Fruit fly (Drosophila melanogaster): ENCODE results near the gene CG12985.
"Not testable (repeated sequence)": the region's sequence is repeated elsewhere in the genome, so short reads cannot be mapped to it uniquely, and the experiment has no call there.

The CG12985 gene

DNA sequence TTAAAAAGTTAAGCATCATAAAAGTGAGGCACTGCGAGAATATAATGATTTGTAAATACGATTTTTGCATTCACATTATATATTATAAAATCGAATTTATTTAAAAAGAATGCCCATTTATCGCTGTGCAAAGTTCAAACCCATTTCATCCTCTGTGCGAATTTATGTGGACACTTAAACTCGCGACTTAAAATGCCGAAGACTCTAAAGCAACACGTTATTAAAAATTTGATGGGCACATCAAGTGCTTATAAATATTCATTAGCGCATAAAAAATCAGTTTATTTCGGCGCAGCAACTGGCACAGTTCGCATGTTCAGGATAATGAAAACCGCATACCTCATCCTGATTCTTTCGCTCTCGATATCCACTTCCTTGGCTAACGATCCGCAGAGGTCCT, 4.4 kb downstream of the CG12985 start, which contains the start of gene CG6788:
Gene CG6788 (plus strand): TSS at position 301 of the 400 bp plus-strand sequence.
- TF ChIP-seq CG6276 (GFP tag; optimal IDR thresholded peaks at IDR 0.05) (no peak), Gug (GFP tag; IDR thresholded peaks at IDR 0.05) (no peak), CG8319 (GFP tag; optimal IDR thresholded peaks at IDR 0.05) (no peak), dsx (GFP tag; optimal IDR thresholded peaks at IDR 0.05; ENCODE audit: poor library complexity, severe bottlenecking) (no peak), CG32006 (GFP tag; optimal IDR thresholded peaks at IDR 0.05) (no peak), CG11902 (GFP tag; optimal IDR thresholded peaks at IDR 0.05) (no peak), ss (GFP tag; optimal IDR thresholded peaks at IDR 0.05) (no peak), net (GFP tag; optimal IDR thresholded peaks at IDR 0.05) (no peak), CG11294 (GFP tag; IDR thresholded peaks at IDR 0.05) (no peak), svp (GFP tag) (no peak), Met (GFP tag; optimal IDR thresholded peaks at IDR 0.05) (no peak)

DNA sequence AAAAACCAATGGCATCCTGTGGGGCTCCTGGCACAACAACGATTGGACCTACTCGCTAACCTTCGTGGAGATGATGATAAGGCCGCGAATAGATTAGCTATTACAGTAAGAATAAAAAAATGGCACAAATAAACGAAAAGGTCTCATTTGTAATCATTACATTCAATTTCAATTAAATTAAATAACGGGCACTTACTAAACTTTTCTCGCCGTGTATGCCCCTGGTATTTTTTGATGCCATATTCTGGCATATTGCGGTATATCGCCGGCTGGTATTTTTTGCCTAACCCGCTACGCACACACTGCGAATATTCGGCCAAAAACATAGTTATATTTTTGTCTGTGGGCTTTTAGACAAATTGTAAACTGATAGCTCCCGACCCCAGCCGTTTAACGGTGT, 5.7 kb downstream of the CG12985 start, which contains the start of gene Gss1:
Gene Gss1 (plus strand): TSS at position 301 of the 400 bp plus-strand sequence.
- not testable (repeated sequence) for TF ChIP-seq Lpt, fkh, cyc (GFP tag; optimal IDR thresholded peaks at IDR 0.05)

DNA sequence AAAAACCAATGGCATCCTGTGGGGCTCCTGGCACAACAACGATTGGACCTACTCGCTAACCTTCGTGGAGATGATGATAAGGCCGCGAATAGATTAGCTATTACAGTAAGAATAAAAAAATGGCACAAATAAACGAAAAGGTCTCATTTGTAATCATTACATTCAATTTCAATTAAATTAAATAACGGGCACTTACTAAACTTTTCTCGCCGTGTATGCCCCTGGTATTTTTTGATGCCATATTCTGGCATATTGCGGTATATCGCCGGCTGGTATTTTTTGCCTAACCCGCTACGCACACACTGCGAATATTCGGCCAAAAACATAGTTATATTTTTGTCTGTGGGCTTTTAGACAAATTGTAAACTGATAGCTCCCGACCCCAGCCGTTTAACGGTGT, 15.9 kb downstream of the CG12985 start, which contains the start of gene Gss2:
Gene Gss2 (plus strand): TSS at position 301 of the 400 bp plus-strand sequence.
- not testable (repeated sequence) for TF ChIP-seq CG1621 (tag; optimal IDR thresholded peaks at IDR 0.05); CG15336 (GFP tag; IDR thresholded peaks at IDR 0.05); esn (GFP tag; optimal IDR thresholded peaks at IDR 0.05)

DNA sequence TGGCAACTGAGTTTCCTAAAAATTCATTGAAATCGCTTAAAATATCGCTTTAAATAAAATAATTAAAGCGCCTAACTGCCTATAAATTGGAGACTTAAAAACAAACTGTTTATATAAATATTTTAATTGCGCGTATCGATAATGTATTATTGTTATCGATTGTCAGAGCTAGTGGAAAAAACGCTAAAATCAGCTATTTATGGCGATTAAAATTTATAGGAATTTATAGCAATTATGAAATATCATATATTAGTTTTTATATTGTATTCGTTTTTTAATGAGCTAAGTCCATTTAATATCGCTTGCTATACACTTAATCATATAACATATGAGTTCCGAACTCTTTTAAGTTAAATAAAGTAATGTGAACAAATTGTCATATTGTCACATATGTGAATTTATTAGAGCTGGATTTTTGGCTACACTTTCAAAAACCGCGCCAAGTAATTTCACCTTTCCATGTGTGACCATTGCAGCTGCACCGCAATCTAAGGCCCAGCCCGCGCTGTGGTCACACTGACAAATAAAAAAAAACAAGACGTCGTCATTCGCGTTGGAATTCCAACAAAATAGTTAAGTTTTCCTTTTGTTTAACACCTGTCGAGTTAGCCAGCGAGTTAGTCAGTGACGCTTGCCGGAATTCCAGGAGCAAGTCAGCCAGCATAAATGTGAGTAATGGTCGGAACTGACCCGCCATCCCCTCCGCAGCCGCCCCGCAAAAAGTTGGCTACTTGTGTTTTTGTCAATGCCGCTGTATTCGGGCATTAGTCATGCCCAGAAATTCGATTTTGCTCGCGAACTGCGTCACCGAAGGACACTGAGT, 23.9 kb downstream of the CG12985 start, which contains the start of the genes CG7772 and Vps4:
Gene CG7772 (minus strand): TSS at position 78 of the 823 bp plus-strand sequence.
Gene Vps4 (plus strand): TSS at position 509 of the 823 bp plus-strand sequence.
- no peak for TF ChIP-seq Sox102F (GFP tag; optimal IDR thresholded peaks at IDR 0.05)
- no peak for TF ChIP-seq CG11294 (GFP tag; IDR thresholded peaks at IDR 0.05)
- TF ChIP-seq Blimp-1 (GFP tag; optimal IDR thresholded peaks at IDR 0.05) = no peak
- TF ChIP-seq Sox15 (GFP tag; optimal IDR thresholded peaks at IDR 0.05) = no peak
- no peak for TF ChIP-seq Eip93F (GFP tag; optimal IDR thresholded peaks at IDR 0.05)
- no peak for TF ChIP-seq CG8119 (GFP tag; IDR thresholded peaks at IDR 0.05)
- TF ChIP-seq fkh (GFP tag; optimal IDR thresholded peaks at IDR 0.05) = peak; percentile 57
- TF ChIP-seq topi (GFP tag; optimal IDR thresholded peaks at IDR 0.05) = no peak
- no peak for TF ChIP-seq CG10669 (GFP tag; optimal IDR thresholded peaks at IDR 0.05)
- TF ChIP-seq CG1621 (tag; optimal IDR thresholded peaks at IDR 0.05) = no peak
- TF ChIP-seq CG8632 (GFP tag; optimal IDR thresholded peaks at IDR 0.05) = no peak
- TF ChIP-seq spab (GFP tag; optimal IDR thresholded peaks at IDR 0.05) = no peak
- TF ChIP-seq Sox14 (GFP tag; optimal IDR thresholded peaks at IDR 0.05) = peak; percentile 11
- no peak for TF ChIP-seq CG3032 (tag; optimal IDR thresholded peaks at IDR 0.05)
- no peak for TF ChIP-seq Ets96B (tag; optimal IDR thresholded peaks at IDR 0.05)
- peak; percentile 37 for TF ChIP-seq Eip78C (GFP tag)
- no peak for TF ChIP-seq achi (GFP tag; optimal IDR thresholded peaks at IDR 0.05)
- peak; percentile 56 for TF ChIP-seq svp (GFP tag)
- no peak for TF ChIP-seq CG6276 (GFP tag; optimal IDR thresholded peaks at IDR 0.05)
- TF ChIP-seq CG11762 (GFP tag; optimal IDR thresholded peaks at IDR 0.05; ENCODE audit: insufficient read depth) = no peak
- no peak for TF ChIP-seq CG34406 (GFP tag; optimal IDR thresholded peaks at IDR 0.05)
- no peak for TF ChIP-seq Hr39 (GFP tag; optimal IDR thresholded peaks at IDR 0.05)
- TF ChIP-seq CG9139 (GFP tag; optimal IDR thresholded peaks at IDR 0.05) = no peak
- TF ChIP-seq CG3919 (GFP tag; optimal IDR thresholded peaks at IDR 0.05) = no peak
- TF ChIP-seq CG6792 (GFP tag; optimal IDR thresholded peaks at IDR 0.05) = no peak
- TF ChIP-seq CG10631 (GFP tag; optimal IDR thresholded peaks at IDR 0.05) = no peak
